Worm (Caenorhabditis elegans) whole organism, L4 larva: Measurements from ENCODE around the gene fnta-1.

Source experiments
- F49E8.2 ChIP-seq: sonication (generic microtip); optimal IDR thresholded peaks from 2 replicates; lab custom pipeline; 2016; ENCODE audit warnings: missing compliant biosample characterization, mild to moderate bottlenecking, missing genetic modification characterization, borderline replicate concordance
- ama-1 ChIP-seq: fragments of 150-350 bp; optimal IDR thresholded peaks from 2 replicates; lab custom pipeline; 2014; ENCODE audit warnings: inconsistent platforms, mixed read lengths
- dpl-1 ChIP-seq: fragments of 150-350 bp; optimal IDR thresholded peaks from 2 replicates; lab custom pipeline; 2014; ENCODE audit warnings: missing biosample characterization, missing genetic modification reagents, missing genetic modification characterization
- mxl-2 ChIP-seq: fragments of 200-800 bp; sonication (Bioruptor generic); conservative IDR thresholded peaks from 2 replicates; pipeline ENCODE4 v1.3.6; 2022; ENCODE audit warnings: missing genetic modification reagents, missing genetic modification characterization, missing compliant biosample characterization
- nhr-10 ChIP-seq: fragments of 150-350 bp; optimal IDR thresholded peaks from 2 replicates; lab custom pipeline; 2014; ENCODE audit warnings: missing biosample characterization, missing genetic modification characterization
- nhr-11 ChIP-seq: fragments of 150-350 bp; optimal IDR thresholded peaks from 2 replicates; lab custom pipeline; 2014; ENCODE audit warnings: missing biosample characterization, missing genetic modification characterization
- pha-4 ChIP-seq, 2 experiments: fragments of 150-350 bp in 1 of 2; fragments of 200-800 bp in 1 of 2; sonication (Bioruptor generic) in 1 of 2; IDR thresholded peaks in 1 of 2; optimal IDR thresholded peaks in 1 of 2; 2 replicates each; pipeline versions ENCODE4 v1.3.6 to Lab custom; 2014 to 2022; ENCODE audit warnings: missing genetic modification characterization in 2 of 2, missing genetic modification reagents in 2 of 2, missing biosample characterization in 1 of 2, missing compliant biosample characterization in 1 of 2
- pqm-1 ChIP-seq: sonication (generic microtip); optimal IDR thresholded peaks from 2 replicates; lab custom pipeline; 2017; ENCODE audit warnings: missing biosample characterization, missing genetic modification characterization
- skn-1 ChIP-seq: fragments of 150-350 bp; optimal IDR thresholded peaks from 2 replicates; lab custom pipeline; 2014; ENCODE audit warnings: missing biosample characterization, missing genetic modification characterization

- no peak for TF ChIP-seq nhr-10 (tag; lab: Kevin White, UChicago)
- TF ChIP-seq pha-4 (GFP tag; IDR thresholded peaks at IDR 0.05; lab: Robert Waterston, UW), result no peak
- no peak for TF ChIP-seq pha-4 (tag; optimal IDR thresholded peaks at IDR 0.05; lab: Kevin White, UChicago)
- TF ChIP-seq dpl-1, result no peak
- no peak for TF ChIP-seq nhr-11
- no peak for TF ChIP-seq skn-1 (tag; lab: Kevin White, UChicago)
- no peak for TF ChIP-seq ama-1 (lab: Kevin White, UChicago)
- TF ChIP-seq pqm-1, result no peak
- no peak for TF ChIP-seq mxl-2
- TF ChIP-seq F49E8.2 (tag; lab: Kevin White, UChicago), result no peak
These were observed 45.7 kb downstream of the fnta-1 start, which contains the start of gene csn-3 for ce11 chrIV:194442-194841.
